Fruit fly (Drosophila melanogaster) whole organism, embryonic: ENCODE measurements around the gene CG43707.

Experiments used
- Asciz ChIP-seq: fragments of 200-800 bp; sonication (Bioruptor generic); optimal IDR thresholded peaks from 2 replicates; lab custom pipeline; 2017; ENCODE audit warnings: missing biosample characterization, mild to moderate bottlenecking, missing genetic modification characterization, missing genetic modification reagents
- Blimp-1 ChIP-seq: fragments of 200-800 bp; sonication (Bioruptor generic); optimal IDR thresholded peaks from 3 replicates; lab custom pipeline; 2018; ENCODE audit warnings: missing biosample characterization, missing genetic modification characterization, mild to moderate bottlenecking, moderate library complexity, missing genetic modification reagents
- CG10321 ChIP-seq: fragments of 200-800 bp; sonication (Bioruptor generic); IDR thresholded peaks from 2 replicates; pipeline ENCODE4 v1.3.6; 2022; ENCODE audit warnings: missing biosample characterization, missing genetic modification characterization
- CG10366 ChIP-seq: fragments of 200-800 bp; sonication (Bioruptor generic); IDR thresholded peaks from 2 replicates; pipeline ENCODE4 v1.3.6; 2022; ENCODE audit warnings: missing biosample characterization, missing genetic modification characterization
- CG15269 ChIP-seq: fragments of 200-800 bp; sonication (Bioruptor generic); optimal IDR thresholded peaks from 2 replicates; lab custom pipeline; 2018; ENCODE audit warnings: missing biosample characterization, mild to moderate bottlenecking, missing genetic modification characterization, moderate library complexity
- CG15601 ChIP-seq: fragments of 200-800 bp; sonication (Bioruptor generic); optimal IDR thresholded peaks from 3 replicates; lab custom pipeline; 2019; ENCODE audit warnings: missing biosample characterization, mild to moderate bottlenecking, missing genetic modification characterization, moderate library complexity
- CG1602 ChIP-seq: fragments of 200-800 bp; sonication (Bioruptor generic); optimal IDR thresholded peaks from 3 replicates; lab custom pipeline; 2016; ENCODE audit warnings: missing biosample characterization, missing genetic modification characterization
- CG17359 ChIP-seq: fragments of 200-800 bp; sonication (Bioruptor generic); optimal IDR thresholded peaks from 3 replicates; lab custom pipeline; 2018; ENCODE audit warnings: missing biosample characterization, mild to moderate bottlenecking, missing genetic modification characterization, moderate library complexity
- CG2889 ChIP-seq: fragments of 200-800 bp; sonication (Bioruptor generic); IDR thresholded peaks from 3 replicates; pipeline ENCODE4 v1.3.6; 2022; ENCODE audit warnings: missing biosample characterization, missing genetic modification characterization
- CG30431 ChIP-seq: fragments of 200-800 bp; sonication (Bioruptor generic); optimal IDR thresholded peaks from 2 replicates; lab custom pipeline; 2017; ENCODE audit warnings: missing biosample characterization, missing genetic modification characterization
- CG31224 ChIP-seq: fragments of 200-800 bp; sonication (Bioruptor generic); IDR thresholded peaks from 2 replicates; pipeline ENCODE4 v1.3.6; 2022; ENCODE audit warnings: missing biosample characterization, missing genetic modification characterization
- CG34422 ChIP-seq: fragments of 200-800 bp; sonication (Bioruptor generic); IDR thresholded peaks from 3 replicates; pipeline ENCODE4 v1.3.6; 2022; ENCODE audit warnings: missing biosample characterization, missing genetic modification characterization
- CG4707 ChIP-seq: fragments of 200-800 bp; sonication (Bioruptor generic); optimal IDR thresholded peaks from 2 replicates; lab custom pipeline; 2018; ENCODE audit warnings: missing biosample characterization, mild to moderate bottlenecking, missing genetic modification characterization, moderate library complexity
- CG4730 ChIP-seq: fragments of 200-800 bp; sonication (Bioruptor generic); IDR thresholded peaks from 2 replicates; pipeline ENCODE4 v1.3.6; 2022; ENCODE audit warnings: missing biosample characterization, missing genetic modification characterization
- CG7357 ChIP-seq: fragments of 200-800 bp; sonication (Bioruptor generic); IDR thresholded peaks from 3 replicates; pipeline ENCODE4 v1.3.6; 2022; ENCODE audit warnings: missing biosample characterization, missing genetic modification characterization
- CG7839 ChIP-seq: fragments of 200-800 bp; sonication (Bioruptor generic); optimal IDR thresholded peaks from 3 replicates; lab custom pipeline; 2018; ENCODE audit warnings: missing biosample characterization, mild to moderate bottlenecking, missing genetic modification characterization, moderate library complexity
- CG7928 ChIP-seq: fragments of 200-800 bp; sonication (Bioruptor generic); optimal IDR thresholded peaks from 2 replicates; lab custom pipeline; 2017; ENCODE audit warnings: missing biosample characterization, mild to moderate bottlenecking, missing genetic modification characterization
- CG8924 ChIP-seq: fragments of 200-800 bp; optimal IDR thresholded peaks from 3 replicates; lab custom pipeline; 2019; ENCODE audit warnings: missing biosample characterization, mild to moderate bottlenecking, missing genetic modification characterization, moderate library complexity
- D ChIP-seq, 2 experiments: fragments of 200-800 bp in 1 of 2; fragments of >200 bp in 1 of 2; sonication (Bioruptor generic) in 1 of 2; optimal IDR thresholded peaks; 2 replicates in 1 of 2; 3 replicates in 1 of 2; lab custom pipeline; 2017; ENCODE audit warnings: mild to moderate bottlenecking in 1 of 2, missing biosample characterization in 1 of 2, missing genetic modification characterization in 1 of 2, missing genetic modification reagents in 1 of 2
- D19B ChIP-seq: fragments of 200-800 bp; sonication (Bioruptor generic); optimal IDR thresholded peaks from 2 replicates; lab custom pipeline; 2017; ENCODE audit warnings: missing biosample characterization, mild to moderate bottlenecking, missing genetic modification characterization
- Drgx ChIP-seq: fragments of 200-800 bp; sonication (Bioruptor generic); IDR thresholded peaks from 2 replicates; pipeline ENCODE4 v1.3.6; 2022; ENCODE audit warnings: missing biosample characterization, missing genetic modification characterization
- HHEX ChIP-seq: fragments of 200-800 bp; sonication (Bioruptor generic); optimal IDR thresholded peaks from 3 replicates; lab custom pipeline; 2017; ENCODE audit warnings: missing biosample characterization, mild to moderate bottlenecking, missing genetic modification characterization, missing genetic modification reagents
- Hey ChIP-seq: fragments of 200-800 bp; sonication (Bioruptor generic); optimal IDR thresholded peaks from 3 replicates; lab custom pipeline; 2018; ENCODE audit warnings: missing biosample characterization, mild to moderate bottlenecking, missing genetic modification characterization
- Hr3 ChIP-seq: fragments of 200-800 bp; sonication (Bioruptor generic); optimal IDR thresholded peaks from 3 replicates; lab custom pipeline; 2016; ENCODE audit warnings: missing biosample characterization, missing genetic modification characterization
- Hr51 ChIP-seq, 2 experiments: fragments of 200-800 bp; sonication (Bioruptor generic); optimal IDR thresholded peaks; 2 replicates in 1 of 2; 3 replicates in 1 of 2; lab custom pipeline; 2016 to 2018; ENCODE audit warnings: missing biosample characterization in 2 of 2, missing genetic modification characterization in 2 of 2, mild to moderate bottlenecking in 1 of 2, moderate library complexity in 1 of 2
- Med ChIP-seq: fragments of 200-800 bp; sonication (Bioruptor generic); peaks from one replicate; lab custom pipeline; 2016; ENCODE audit warnings: missing biosample characterization, missing genetic modification characterization, mild to moderate bottlenecking, inconsistent platforms, moderate library complexity
- Oli ChIP-seq: fragments of 200-800 bp; sonication (Bioruptor generic); optimal IDR thresholded peaks from 2 replicates; lab custom pipeline; 2018; ENCODE audit warnings: missing biosample characterization, mild to moderate bottlenecking, missing genetic modification characterization, moderate library complexity
- Sox102F ChIP-seq: fragments of 200-800 bp; sonication (Bioruptor generic); optimal IDR thresholded peaks from 2 replicates; lab custom pipeline; 2018; ENCODE audit warnings: missing biosample characterization, mild to moderate bottlenecking, missing genetic modification characterization, moderate library complexity
- Usf ChIP-seq: fragments of 200-800 bp; sonication (Bioruptor generic); optimal IDR thresholded peaks from 2 replicates; lab custom pipeline; 2017; ENCODE audit warnings: missing genotype, missing biosample characterization, missing genetic modification characterization
- Xrp1 ChIP-seq: fragments of 200-800 bp; sonication (Bioruptor generic); IDR thresholded peaks from 2 replicates; pipeline ENCODE4 v1.3.6; 2022; ENCODE audit warnings: missing biosample characterization, missing genetic modification characterization
- bsh ChIP-seq, 2 experiments: fragments of 200-800 bp; sonication (Bioruptor generic); optimal IDR thresholded peaks; 2 replicates each; lab custom pipeline; 2017 to 2018; ENCODE audit warnings: mild to moderate bottlenecking in 2 of 2, missing biosample characterization in 2 of 2, missing genetic modification characterization in 2 of 2, moderate library complexity in 1 of 2
- crc ChIP-seq: fragments of 200-800 bp; sonication (Bioruptor generic); optimal IDR thresholded peaks from 2 replicates; lab custom pipeline; 2016; ENCODE audit warnings: missing biosample characterization, missing genetic modification characterization
- dati ChIP-seq: fragments of 200-800 bp; sonication (Bioruptor generic); IDR thresholded peaks from 2 replicates; pipeline ENCODE4 v1.3.6; 2022; ENCODE audit warnings: missing biosample characterization, missing genetic modification characterization
- dysf ChIP-seq: fragments of 200-800 bp; sonication (Bioruptor generic); IDR thresholded peaks from 3 replicates; pipeline ENCODE4 v1.3.6; 2022; ENCODE audit warnings: missing biosample characterization, missing genetic modification characterization
- ems ChIP-seq: fragments of 200-800 bp; sonication (Bioruptor generic); optimal IDR thresholded peaks from 3 replicates; lab custom pipeline; 2016; ENCODE audit warnings: missing biosample characterization, missing genetic modification characterization
- eve ChIP-seq, 2 experiments: fragments of >200 bp; optimal IDR thresholded peaks; 2 replicates each; lab custom pipeline; 2017; ENCODE audit warnings: missing biosample characterization in 2 of 2, missing genetic modification characterization in 2 of 2
- gem ChIP-seq: fragments of 200-800 bp; sonication (Bioruptor generic); optimal IDR thresholded peaks from 2 replicates; lab custom pipeline; 2019; ENCODE audit warnings: missing biosample characterization, mild to moderate bottlenecking, missing genetic modification characterization, moderate library complexity
- grau ChIP-seq: fragments of 200-800 bp; optimal IDR thresholded peaks from 3 replicates; lab custom pipeline; 2019; ENCODE audit warnings: missing biosample characterization, mild to moderate bottlenecking, missing genetic modification characterization, moderate library complexity
- gt ChIP-seq: fragments of 200-800 bp; sonication (Bioruptor generic); IDR thresholded peaks from 2 replicates; pipeline ENCODE4 v1.3.6; 2022; ENCODE audit warnings: missing biosample characterization, missing genetic modification characterization
- jumu ChIP-seq: fragments of 200-800 bp; sonication (Bioruptor generic); optimal IDR thresholded peaks from 3 replicates; lab custom pipeline; 2016; ENCODE audit warnings: missing biosample characterization, missing genetic modification characterization
- lola ChIP-seq, 3 experiments: fragments of >200 bp in 2 of 3; fragments of 200-800 bp in 1 of 3; sonication (Bioruptor generic) in 1 of 3; optimal IDR thresholded peaks; 2 replicates each; lab custom pipeline; 2017 to 2019; ENCODE audit warnings: missing biosample characterization in 3 of 3, missing genetic modification characterization in 3 of 3, mild to moderate bottlenecking in 1 of 3, moderate library complexity in 1 of 3
- otp ChIP-seq: fragments of 200-800 bp; sonication (Bioruptor generic); IDR thresholded peaks from 3 replicates; pipeline ENCODE4, ENCODE4 v1.3.6; 2022; ENCODE audit warnings: missing biosample characterization, missing genetic modification characterization
- pho ChIP-seq: fragments of 200-800 bp; sonication (Bioruptor generic); optimal IDR thresholded peaks from 2 replicates; lab custom pipeline; 2016; ENCODE audit warnings: missing biosample characterization, missing genetic modification characterization
- seq ChIP-seq: fragments of 200-800 bp; sonication (Bioruptor generic); IDR thresholded peaks from 2 replicates; pipeline ENCODE4 v1.3.6; 2022; ENCODE audit warnings: missing biosample characterization, missing genetic modification characterization
- stc ChIP-seq: fragments of 200-800 bp; sonication (Bioruptor generic); IDR thresholded peaks from 2 replicates; pipeline ENCODE4 v1.3.6; 2022; ENCODE audit warnings: missing biosample characterization, missing genetic modification characterization
- tio ChIP-seq: fragments of 200-800 bp; sonication (Bioruptor generic); optimal IDR thresholded peaks from 2 replicates; lab custom pipeline; 2017; ENCODE audit warnings: missing biosample characterization, missing genetic modification characterization, inconsistent platforms
- vvl ChIP-seq: fragments of 200-800 bp; sonication (Bioruptor generic); IDR thresholded peaks from 2 replicates; pipeline ENCODE4 v1.3.6; 2022; ENCODE audit warnings: missing biosample characterization, missing genetic modification characterization

CG43707 gene

dm6 chr2L:3780587-3780986 is 23.5 kb downstream of the CG43707 start:
- no peak for TF ChIP-seq Med (GFP tag; lab: Kevin White, UChicago)
- no peak for TF ChIP-seq ems (GFP tag; lab: Kevin White, UChicago)
- TF ChIP-seq Hr3 (GFP tag; lab: Kevin White, UChicago): no peak
- no peak for TF ChIP-seq CG2889 (GFP tag; lab: Robert Waterston, UW)
- no peak for TF ChIP-seq CG7928 (GFP tag; lab: Kevin White, UChicago)
- TF ChIP-seq CG30431 (GFP tag; lab: Kevin White, UChicago): no peak
- TF ChIP-seq Sox102F (GFP tag; lab: Kevin White, UChicago): no peak
- no peak for TF ChIP-seq HHEX (GFP tag; lab: Kevin White, UChicago)
- TF ChIP-seq CG4707 (GFP tag; lab: Kevin White, UChicago): no peak
- TF ChIP-seq jumu (GFP tag; lab: Kevin White, UChicago): no peak
- no peak for TF ChIP-seq dati (GFP tag; lab: Robert Waterston, UW)
- TF ChIP-seq CG10321 (GFP tag; lab: Robert Waterston, UW): no peak
- no peak for TF ChIP-seq Usf (GFP tag; lab: Kevin White, UChicago)
- TF ChIP-seq Hey (tag; lab: Kevin White, UChicago): no peak

DNA sequence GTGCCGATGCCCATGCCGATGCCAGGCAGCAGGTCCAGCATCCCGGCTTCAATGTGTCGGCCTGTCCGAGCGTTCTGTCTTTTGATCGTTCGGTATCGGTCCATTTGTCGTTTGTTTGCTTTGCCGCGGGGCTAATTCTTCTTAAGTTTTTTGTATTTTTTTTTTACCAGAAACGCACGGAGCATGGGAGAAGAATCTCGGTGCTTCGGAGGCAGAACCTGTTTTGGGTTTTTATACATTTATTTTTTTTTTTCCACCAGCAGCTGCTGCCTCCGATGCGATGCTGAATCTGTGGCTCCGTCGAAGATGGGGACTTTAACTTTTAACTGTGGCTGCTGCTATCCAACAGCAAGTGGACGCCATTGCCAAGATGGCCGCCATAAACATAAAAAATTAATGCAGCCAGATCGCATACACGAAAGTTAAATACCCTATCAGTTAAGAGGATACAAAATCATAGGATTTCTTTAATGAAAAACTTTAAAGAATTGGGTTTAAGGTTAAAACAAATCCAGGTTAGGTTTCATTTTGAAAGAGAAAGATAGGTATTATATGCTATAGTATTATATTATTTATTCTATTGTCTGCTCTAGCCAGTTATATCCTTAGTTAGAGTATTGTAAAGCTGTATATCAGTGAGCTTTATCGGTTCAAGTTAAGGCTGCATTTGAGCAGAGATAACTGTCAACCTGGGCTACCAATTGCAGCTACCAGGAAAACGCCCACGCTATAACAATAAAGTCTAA is 24.2 kb downstream of the CG43707 start:
- TF ChIP-seq otp (GFP tag; lab: Robert Waterston, UW): no peak
- peak; percentile 31 for TF ChIP-seq Oli
- peak; percentile 22; the same call in 1 of the 2 replicates for TF ChIP-seq CG4730 (GFP tag; lab: Robert Waterston, UW)
- TF ChIP-seq CG7839 (tag; lab: Kevin White, UChicago): peak; percentile 16
- peak; percentile 45; the same call in 2 of the 3 replicates for TF ChIP-seq dysf (GFP tag; lab: Robert Waterston, UW)
- TF ChIP-seq Xrp1: peak; percentile 41; the same call in 1 of the 2 replicates
- TF ChIP-seq seq (GFP tag; lab: Robert Waterston, UW): 0 out of 2 replicates have a peak, but pooled peaks have one; percentile 56
- TF ChIP-seq gt (GFP tag; lab: Robert Waterston, UW): no peak
- TF ChIP-seq CG8924 (tag; lab: Kevin White, UChicago): peak; percentile 29
- no peak for TF ChIP-seq CG1602 (GFP tag; lab: Kevin White, UChicago)
- TF ChIP-seq Drgx (GFP tag; lab: Robert Waterston, UW): peak; percentile 61
- 0 out of 3 replicates have a peak, but pooled peaks have one; percentile 23 for TF ChIP-seq CG34422 (GFP tag; lab: Robert Waterston, UW)
- TF ChIP-seq gem (tag; lab: Kevin White, UChicago): peak; percentile 62
- peak; percentile 64 for TF ChIP-seq CG15269 (tag; lab: Kevin White, UChicago)
- TF ChIP-seq eve (GFP tag; optimal IDR thresholded peaks at IDR 0.05; lab: Kevin White, UChicago): no peak
- TF ChIP-seq D (optimal IDR thresholded peaks at IDR 0.05; lab: Kevin White, UChicago): no peak
- TF ChIP-seq D (GFP tag; optimal IDR thresholded peaks at IDR 0.05; lab: Kevin White, UChicago): no peak
- TF ChIP-seq vvl (GFP tag; lab: Robert Waterston, UW): 0 out of 2 replicates have a peak, but pooled peaks have one; percentile 19
- peak; percentile 8 for TF ChIP-seq Blimp-1 (GFP tag; lab: Kevin White, UChicago)
- TF ChIP-seq CG15601 (tag; lab: Kevin White, UChicago): peak; percentile 16
- no peak for TF ChIP-seq tio (GFP tag; lab: Kevin White, UChicago)
- 0 out of 2 replicates have a peak, but pooled peaks have one; percentile 31 for TF ChIP-seq stc (GFP tag; lab: Robert Waterston, UW)
- peak in 1 of 2 experiments; percentile 49 for TF ChIP-seq Hr51 (GFP tag; optimal IDR thresholded peaks at IDR 0.05; lab: Kevin White, UChicago)
- no peak for TF ChIP-seq D19B (GFP tag; lab: Kevin White, UChicago)
- TF ChIP-seq grau: peak; percentile 10
- TF ChIP-seq bsh (GFP tag; optimal IDR thresholded peaks at IDR 0.05; lab: Kevin White, UChicago): peak; percentile 9 to 62
- TF ChIP-seq crc (GFP tag; lab: Kevin White, UChicago): no peak
- TF ChIP-seq CG17359: peak; percentile 18
- TF ChIP-seq CG10366 (GFP tag; lab: Robert Waterston, UW): peak; percentile 25; the same call in 1 of the 2 replicates
- TF ChIP-seq lola (GFP tag; optimal IDR thresholded peaks at IDR 0.05; lab: Kevin White, UChicago): peak in 1 of 3 experiments; percentile 12
- TF ChIP-seq CG7357 (GFP tag; lab: Robert Waterston, UW): no peak
- TF ChIP-seq CG31224: no peak
- no peak for TF ChIP-seq Asciz
- TF ChIP-seq pho (GFP tag; lab: Kevin White, UChicago): no peak
